Fruit fly (Drosophila melanogaster) ovary, adult (tissue): Measurements from ENCODE around the gene wgn.

ENCODE experiments used
- CG17801 ChIP-seq: fragments of 200-800 bp; optimal IDR thresholded peaks from 2 replicates; lab custom pipeline; 2019; ENCODE audit warnings: missing biosample characterization, mild to moderate bottlenecking, missing genetic modification characterization, moderate library complexity; ENCODE audit not compliant: partially characterized antibody

Gene wgn

dm6 chrX:18657502-18657947 lies 22.8 kb upstream of the wgn start, which contains the start of gene fu:
fu (plus strand) TSS chrX:18657755.
- TF ChIP-seq CG17801 (GFP tag; lab: Kevin White, UChicago): peak; percentile 54

dm6 chrX:18657012-18657411 lies 22.3 kb upstream of the wgn start, which contains the start of gene CG6659:
CG6659 (minus strand) TSS chrX:18657286.
- TF ChIP-seq CG17801 (GFP tag; lab: Kevin White, UChicago): no peak

- TF ChIP-seq CG17801 (GFP tag; lab: Kevin White, UChicago): no peak
Measured at dm6 chrX:18652879-18653278, 18.2 kb upstream of the wgn start, which contains the start of gene Ing3. Ing3 (minus strand) TSS chrX:18653091.

- no peak for TF ChIP-seq CG17801 (GFP tag; lab: Kevin White, UChicago)
Measured at dm6 chrX:18650252-18650651, 15.5 kb upstream of the wgn start, which contains the start of gene Hou. Hou (minus strand) TSS chrX:18650444.

dm6 chrX:18647961-18648360 lies 13.3 kb upstream of the wgn start, which contains the start of gene Nup35:
Nup35 (plus strand) TSS chrX:18648182.
- no peak for TF ChIP-seq CG17801 (GFP tag; lab: Kevin White, UChicago)

dm6 chrX:18646855-18647699 lies 12.4 kb upstream of the wgn start, which contains the start of gene Rip11:
Rip11 (minus strand) TSS chrX:18647648.
- peak; percentile 16 for TF ChIP-seq CG17801 (GFP tag; lab: Kevin White, UChicago)

dm6 chrX:18645720-18646213 lies 11.1 kb upstream of the wgn start:
- no peak for TF ChIP-seq CG17801 (GFP tag; lab: Kevin White, UChicago)

dm6 chrX:18644890-18645289 lies 10.2 kb upstream of the wgn start:
- peak; percentile 76 for TF ChIP-seq CG17801 (GFP tag; lab: Kevin White, UChicago)

dm6 chrX:18643057-18643656 lies 8.4 kb upstream of the wgn start:
- TF ChIP-seq CG17801 (GFP tag; lab: Kevin White, UChicago): no peak

- TF ChIP-seq CG17801 (GFP tag; lab: Kevin White, UChicago): no peak
Measured at dm6 chrX:18636275-18636947, 1.7 kb upstream of the wgn start.

dm6 chrX:18635118-18635552 lies 427 bp upstream of the wgn start:
- no peak for TF ChIP-seq CG17801 (GFP tag; lab: Kevin White, UChicago)

dm6 chrX:18630990-18631389 lies 3.7 kb downstream of the wgn start:
- TF ChIP-seq CG17801 (GFP tag; lab: Kevin White, UChicago): no peak

dm6 chrX:18627002-18627401 lies 7.7 kb downstream of the wgn start:
- TF ChIP-seq CG17801 (GFP tag; lab: Kevin White, UChicago): no peak

- no peak for TF ChIP-seq CG17801 (GFP tag; lab: Kevin White, UChicago)
Measured at dm6 chrX:18621649-18622346, 12.9 kb downstream of the wgn start.
